Worm (Caenorhabditis elegans) whole organism, L3 larva: ENCODE results near the gene srab-9.

ENCODE experiments used
- ama-1 ChIP-seq: fragments of 150-350 bp; optimal IDR thresholded peaks from 2 replicates; lab custom pipeline; 2018
- ceh-82 ChIP-seq: fragments of 150-350 bp; optimal IDR thresholded peaks from 2 replicates; lab custom pipeline; 2014; ENCODE audit warnings: missing biosample characterization, missing genetic modification characterization
- daf-12 ChIP-seq: fragments of 150-350 bp; optimal IDR thresholded peaks from 2 replicates; lab custom pipeline; 2014; ENCODE audit warnings: missing biosample characterization, missing genetic modification reagents, missing genetic modification characterization
- elt-2 ChIP-seq: sonication (generic microtip); optimal IDR thresholded peaks from 2 replicates; lab custom pipeline; 2016; ENCODE audit warnings: missing genetic modification reagents, mild to moderate bottlenecking, missing genetic modification characterization, missing compliant biosample characterization
- elt-3 ChIP-seq, 3 experiments: fragments of 150-350 bp in 1 of 3; sonication (generic microtip) in 2 of 3; optimal IDR thresholded peaks; 2 replicates in 2 of 3; 4 replicates in 1 of 3; lab custom pipeline; 2014 to 2017; ENCODE audit warnings: missing biosample characterization in 3 of 3, missing genetic modification characterization in 3 of 3
- fkh-10 ChIP-seq: sonication (generic microtip); optimal IDR thresholded peaks from 2 replicates; lab custom pipeline; 2017; ENCODE audit warnings: missing biosample characterization, missing genetic modification reagents, missing genetic modification characterization
- lin-39 ChIP-seq: fragments of 150-350 bp; optimal IDR thresholded peaks from 2 replicates; lab custom pipeline; 2018; ENCODE audit warnings: missing biosample characterization, missing genetic modification reagents, missing genetic modification characterization
- tbx-2 ChIP-seq: sonication (generic microtip); optimal IDR thresholded peaks from 2 replicates; lab custom pipeline; 2016; ENCODE audit warnings: mild to moderate bottlenecking, missing genetic modification characterization, missing compliant biosample characterization
- unc-62 ChIP-seq: fragments of 150-350 bp; sonication (generic microtip); optimal IDR thresholded peaks from 4 replicates; lab custom pipeline; 2014; ENCODE audit warnings: missing biosample characterization, missing genetic modification reagents, missing genetic modification characterization

DNA sequence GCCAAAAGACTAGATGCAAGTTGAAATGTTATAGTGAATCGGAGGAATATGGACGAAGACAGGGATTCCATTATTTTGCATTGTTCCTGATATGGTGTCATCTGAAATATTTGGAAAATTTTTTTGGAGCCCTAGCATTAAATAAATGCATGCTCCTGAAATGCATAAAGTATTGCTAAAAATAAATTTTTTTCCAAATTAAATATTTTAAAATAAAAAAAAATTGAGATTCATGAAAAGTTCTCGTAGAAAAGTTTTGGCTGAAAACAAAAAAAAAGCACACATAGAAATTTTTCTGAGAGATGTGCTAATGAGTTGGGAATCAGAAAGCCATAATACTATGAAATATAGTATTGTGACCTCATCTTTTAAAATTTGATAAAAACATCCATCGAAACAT lies 14.0 kb upstream of the srab-9 start, which contains the start of gene srab-7:
- TF ChIP-seq lin-39 (no peak), elt-3 (tag; optimal IDR thresholded peaks at IDR 0.05; lab: Kevin White, UChicago) (no peak), ama-1 (lab: Kevin White, UChicago) (no peak), fkh-10 (no peak), daf-12 (tag; lab: Kevin White, UChicago) (no peak), ceh-82 (tag; lab: Kevin White, UChicago) (no peak), unc-62 (no peak), tbx-2 (no peak), elt-2 (tag; lab: Kevin White, UChicago) (no peak)
